Fruit fly (Drosophila melanogaster) whole organism, embryonic: ENCODE measurements around the gene mrva.

Source experiments
- Adf1 ChIP-seq: fragments of 200-800 bp; sonication (Bioruptor generic); IDR thresholded peaks from 2 replicates; pipeline ENCODE4 v1.3.6; 2022; ENCODE audit warnings: missing biosample characterization, missing genetic modification characterization
- CG10654 ChIP-seq: fragments of 200-800 bp; sonication (Bioruptor generic); optimal IDR thresholded peaks from 2 replicates; lab custom pipeline; 2016; ENCODE audit warnings: missing biosample characterization, missing genetic modification characterization
- CG11085 ChIP-seq: fragments of 200-800 bp; sonication (Bioruptor generic); IDR thresholded peaks from 2 replicates; pipeline ENCODE4 v1.3.6; 2022; ENCODE audit warnings: missing biosample characterization, missing genetic modification characterization
- CG11504 ChIP-seq: fragments of 200-800 bp; sonication (Bioruptor generic); optimal IDR thresholded peaks from 3 replicates; lab custom pipeline; 2019; ENCODE audit warnings: missing biosample characterization, mild to moderate bottlenecking, missing genetic modification characterization, moderate library complexity
- CG1233 ChIP-seq: fragments of 200-800 bp; sonication (Bioruptor generic); optimal IDR thresholded peaks from 4 replicates; lab custom pipeline; 2018; ENCODE audit warnings: missing biosample characterization, mild to moderate bottlenecking, missing genetic modification characterization
- CG1529 ChIP-seq: fragments of 200-800 bp; sonication (Bioruptor generic); optimal IDR thresholded peaks from 3 replicates; lab custom pipeline; 2018; ENCODE audit warnings: missing biosample characterization, missing genetic modification characterization
- CG16779 ChIP-seq: fragments of 200-800 bp; sonication (Bioruptor generic); IDR thresholded peaks from 2 replicates; pipeline ENCODE4 v1.3.6; 2022; ENCODE audit warnings: missing biosample characterization, missing genetic modification characterization
- CG16863 ChIP-seq: fragments of 200-800 bp; sonication (Bioruptor generic); optimal IDR thresholded peaks from 3 replicates; lab custom pipeline; 2016; ENCODE audit warnings: missing biosample characterization, missing genetic modification characterization
- CG18599 ChIP-seq: fragments of 200-800 bp; sonication (Bioruptor generic); optimal IDR thresholded peaks from 3 replicates; lab custom pipeline; 2017; ENCODE audit warnings: missing biosample characterization, missing genetic modification characterization, mild to moderate bottlenecking, moderate library complexity, missing genetic modification reagents
- CG31224 ChIP-seq: fragments of 200-800 bp; sonication (Bioruptor generic); IDR thresholded peaks from 2 replicates; pipeline ENCODE4 v1.3.6; 2022; ENCODE audit warnings: missing biosample characterization, missing genetic modification characterization
- CG3163 ChIP-seq: fragments of 200-800 bp; sonication (Bioruptor generic); optimal IDR thresholded peaks from 3 replicates; lab custom pipeline; 2016; ENCODE audit warnings: missing biosample characterization, missing genetic modification characterization
- CG32772 ChIP-seq: fragments of 200-800 bp; sonication (Bioruptor generic); IDR thresholded peaks from 2 replicates; pipeline ENCODE4 v1.3.6; 2022; ENCODE audit warnings: missing biosample characterization, missing genetic modification characterization
- CG7839 ChIP-seq: fragments of 200-800 bp; sonication (Bioruptor generic); optimal IDR thresholded peaks from 3 replicates; lab custom pipeline; 2018; ENCODE audit warnings: missing biosample characterization, mild to moderate bottlenecking, missing genetic modification characterization, moderate library complexity
- CG9817 ChIP-seq: fragments of 200-800 bp; sonication (Bioruptor generic); optimal IDR thresholded peaks from 2 replicates; lab custom pipeline; 2018; ENCODE audit warnings: missing biosample characterization, mild to moderate bottlenecking, missing genetic modification characterization, moderate library complexity
- CkIIα-i1 ChIP-seq: fragments of 200-800 bp; sonication (Bioruptor generic); IDR thresholded peaks from 2 replicates; pipeline ENCODE4 v1.3.6; 2022; ENCODE audit warnings: missing biosample characterization, missing genetic modification characterization
- CoRest ChIP-seq: fragments of 200-800 bp; sonication (Bioruptor generic); optimal IDR thresholded peaks from 3 replicates; lab custom pipeline; 2018; ENCODE audit warnings: missing biosample characterization, mild to moderate bottlenecking, missing genetic modification characterization, moderate library complexity
- Deaf1 ChIP-seq: fragments of 200-800 bp; optimal IDR thresholded peaks from 3 replicates; lab custom pipeline; 2019; ENCODE audit warnings: missing biosample characterization, mild to moderate bottlenecking, missing genetic modification characterization, moderate library complexity
- Drgx ChIP-seq: fragments of 200-800 bp; sonication (Bioruptor generic); IDR thresholded peaks from 2 replicates; pipeline ENCODE4 v1.3.6; 2022; ENCODE audit warnings: missing biosample characterization, missing genetic modification characterization
- Ets65A ChIP-seq: fragments of 200-800 bp; sonication (Bioruptor generic); peaks from one replicate; lab custom pipeline; 2016; ENCODE audit warnings: missing biosample characterization, missing genetic modification characterization
- Fer2 ChIP-seq: fragments of 200-800 bp; sonication (Bioruptor generic); optimal IDR thresholded peaks from 2 replicates; lab custom pipeline; 2018; ENCODE audit warnings: missing biosample characterization, mild to moderate bottlenecking, missing genetic modification characterization, moderate library complexity
- GATAe ChIP-seq: fragments of 200-800 bp; sonication (Bioruptor generic); conservative IDR thresholded peaks from 2 replicates; pipeline ENCODE4 v1.3.6; 2022; ENCODE audit warnings: missing biosample characterization, missing genetic modification characterization
- Jarid2 ChIP-seq: fragments of 200-800 bp; sonication (Bioruptor generic); optimal IDR thresholded peaks from 3 replicates; lab custom pipeline; 2017; ENCODE audit warnings: mild to moderate bottlenecking, missing biosample characterization, missing genetic modification reagents, missing genetic modification characterization
- Rfx ChIP-seq: fragments of 200-800 bp; sonication (Bioruptor generic); IDR thresholded peaks from 2 replicates; pipeline ENCODE4 v1.3.6; 2022; ENCODE audit warnings: missing biosample characterization, missing genetic modification characterization
- Trl ChIP-seq, 3 experiments: fragments of >200 bp in 2 of 3; fragments of 200-800 bp in 1 of 3; sonication (Bioruptor generic) in 1 of 3; optimal IDR thresholded peaks; 2 replicates in 1 of 3; 3 replicates in 2 of 3; lab custom pipeline; 2016 to 2017; ENCODE audit warnings: missing biosample characterization in 1 of 3, missing genetic modification characterization in 1 of 3
- abd-A ChIP-seq: fragments of 200-800 bp; sonication (Bioruptor generic); optimal IDR thresholded peaks from 3 replicates; lab custom pipeline; 2019; ENCODE audit warnings: missing biosample characterization, mild to moderate bottlenecking, missing genetic modification characterization, moderate library complexity
- cg ChIP-seq: fragments of 200-800 bp; sonication (Bioruptor generic); optimal IDR thresholded peaks from 3 replicates; lab custom pipeline; 2019; ENCODE audit warnings: missing biosample characterization, mild to moderate bottlenecking, missing genetic modification characterization, moderate library complexity
- crp ChIP-seq, 2 experiments: fragments of 200-800 bp; sonication (Bioruptor generic); optimal IDR thresholded peaks; 2 replicates in 1 of 2; 3 replicates in 1 of 2; lab custom pipeline; 2017; ENCODE audit warnings: missing biosample characterization in 2 of 2, missing genetic modification characterization in 2 of 2, mild to moderate bottlenecking in 1 of 2, moderate library complexity in 1 of 2
- dmrt99B ChIP-seq: fragments of 200-800 bp; sonication (Bioruptor generic); optimal IDR thresholded peaks from 2 replicates; lab custom pipeline; 2018; ENCODE audit warnings: missing biosample characterization, mild to moderate bottlenecking, missing genetic modification characterization, moderate library complexity
- dpn ChIP-seq, 2 experiments: fragments of 200-800 bp; sonication (Bioruptor generic); optimal IDR thresholded peaks; 3 replicates each; lab custom pipeline; 2016; ENCODE audit warnings: missing biosample characterization in 2 of 2, missing genetic modification characterization in 2 of 2
- esg ChIP-seq: fragments of 200-800 bp; sonication (Bioruptor generic); conservative IDR thresholded peaks from 2 replicates; pipeline ENCODE4 v1.3.6; 2022; ENCODE audit warnings: missing biosample characterization, missing genetic modification characterization
- gem ChIP-seq: fragments of 200-800 bp; sonication (Bioruptor generic); optimal IDR thresholded peaks from 2 replicates; lab custom pipeline; 2019; ENCODE audit warnings: missing biosample characterization, mild to moderate bottlenecking, missing genetic modification characterization, moderate library complexity
- inv ChIP-seq: fragments of 200-800 bp; sonication (Bioruptor generic); IDR thresholded peaks from 2 replicates; pipeline ENCODE4 v1.3.6; 2022; ENCODE audit warnings: missing biosample characterization, missing genetic modification characterization; ENCODE audit not compliant: partially characterized antibody
- lmd ChIP-seq: fragments of 200-800 bp; sonication (Bioruptor generic); IDR thresholded peaks from 2 replicates; pipeline ENCODE4 v1.3.6; 2022; ENCODE audit warnings: missing biosample characterization, missing genetic modification characterization
- onecut ChIP-seq: fragments of 200-800 bp; sonication (Bioruptor generic); IDR thresholded peaks from 2 replicates; pipeline ENCODE4 v1.3.6; 2022; ENCODE audit warnings: missing biosample characterization, missing genetic modification characterization
- otp ChIP-seq: fragments of 200-800 bp; sonication (Bioruptor generic); IDR thresholded peaks from 3 replicates; pipeline ENCODE4, ENCODE4 v1.3.6; 2022; ENCODE audit warnings: missing biosample characterization, missing genetic modification characterization
- psq ChIP-seq: fragments of 200-800 bp; sonication (Bioruptor generic); optimal IDR thresholded peaks from 2 replicates; lab custom pipeline; 2017; ENCODE audit warnings: missing biosample characterization, missing genetic modification characterization
- row ChIP-seq: fragments of 200-800 bp; sonication (Bioruptor generic); IDR thresholded peaks from 3 replicates; pipeline ENCODE4 v1.3.6; 2022; ENCODE audit warnings: missing biosample characterization, missing genetic modification characterization
- scrt ChIP-seq: fragments of 200-800 bp; sonication (Bioruptor generic); optimal IDR thresholded peaks from 2 replicates; lab custom pipeline; 2018; ENCODE audit warnings: missing biosample characterization, mild to moderate bottlenecking, missing genetic modification characterization, moderate library complexity
- sens ChIP-seq: fragments of 200-800 bp; sonication (Bioruptor generic); peaks from one replicate; lab custom pipeline; 2016; ENCODE audit warnings: missing biosample characterization, missing genetic modification characterization
- tgo ChIP-seq: fragments of 200-800 bp; sonication (Bioruptor generic); IDR thresholded peaks from 3 replicates; pipeline ENCODE4 v1.3.6; 2022; ENCODE audit warnings: missing biosample characterization, missing genetic modification characterization
- zen2 ChIP-seq: fragments of 200-800 bp; sonication (Bioruptor generic); IDR thresholded peaks from 3 replicates; pipeline ENCODE4 v1.3.6; 2022; ENCODE audit warnings: missing biosample characterization, missing genetic modification characterization; ENCODE audit not compliant: partially characterized antibody

The mrva gene

DNA sequence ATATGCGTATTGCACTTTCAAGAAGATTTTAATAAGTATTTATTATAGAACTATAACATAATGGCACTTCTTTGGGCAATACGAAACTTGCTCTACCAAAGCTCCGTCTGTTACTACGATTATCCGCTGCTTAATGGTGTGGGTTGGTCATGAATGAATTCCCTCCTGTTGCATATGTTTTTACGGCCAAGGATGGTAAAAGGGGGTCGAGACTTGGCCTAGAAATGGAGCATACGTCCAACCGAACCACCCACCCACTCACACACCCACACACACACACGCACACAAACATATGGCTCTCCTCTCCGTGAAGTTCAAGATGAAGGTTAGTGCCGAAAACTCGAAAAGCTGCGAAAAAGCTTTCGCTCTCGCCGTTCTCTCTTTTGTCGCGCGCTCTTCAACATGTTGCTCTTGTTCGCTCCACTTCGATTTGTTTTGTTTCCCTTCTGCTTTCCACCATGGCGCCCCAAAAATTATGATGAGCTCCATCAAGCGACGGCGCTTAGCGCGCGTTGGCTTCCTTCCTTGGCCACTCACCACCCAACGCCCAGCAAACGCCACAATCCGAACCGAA is 15.0 kb downstream of the mrva start:
- TF ChIP-seq scrt: peak; percentile 91
- no peak for TF ChIP-seq CG1233 (GFP tag; lab: Kevin White, UChicago)
- TF ChIP-seq CG3163 (GFP tag; lab: Kevin White, UChicago): peak; percentile 17
- TF ChIP-seq Trl (optimal IDR thresholded peaks at IDR 0.05; lab: Kevin White, UChicago): peak; percentile 41 to 77
- TF ChIP-seq Trl (GFP tag; optimal IDR thresholded peaks at IDR 0.05; lab: Kevin White, UChicago): no peak
- TF ChIP-seq psq (GFP tag; lab: Kevin White, UChicago): no peak
- TF ChIP-seq Rfx (GFP tag; lab: Robert Waterston, UW): 0 out of 2 replicates have a peak, but pooled peaks have one; percentile 12
- TF ChIP-seq cg (GFP tag; lab: Kevin White, UChicago): peak; percentile 4
- peak; percentile 6 for TF ChIP-seq Ets65A (GFP tag; lab: Kevin White, UChicago)

DNA sequence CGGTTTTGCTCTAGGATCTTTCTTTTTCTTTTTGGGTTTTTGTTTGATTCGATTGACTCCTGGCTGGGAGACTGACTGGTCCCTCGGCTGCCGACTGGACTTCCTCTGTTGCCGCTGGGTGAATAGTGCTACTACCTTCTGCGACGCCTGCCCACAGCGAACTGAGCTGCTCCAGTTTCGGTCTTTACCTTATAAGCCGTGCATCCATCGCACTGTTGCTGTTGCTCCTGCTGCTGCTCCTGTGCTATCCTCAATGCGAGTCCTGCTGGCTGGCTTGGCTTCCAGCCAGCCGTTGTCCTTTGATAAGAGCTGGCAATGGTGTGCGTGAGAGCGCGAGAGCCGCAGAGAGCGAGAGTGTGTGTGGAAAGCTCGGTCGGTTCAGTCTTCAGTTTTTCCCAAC is 15.9 kb downstream of the mrva start, which contains the start of gene unc-13-4A:
unc-13-4A (minus strand) TSS at position 143 of the 400 bp plus-strand sequence.
- peak; percentile 15; the same call in 1 of the 2 replicates for TF ChIP-seq Adf1 (GFP tag; lab: Robert Waterston, UW)
- no peak for TF ChIP-seq CG1529 (GFP tag; lab: Kevin White, UChicago)
- TF ChIP-seq scrt: peak; percentile 71
- TF ChIP-seq Trl (optimal IDR thresholded peaks at IDR 0.05; lab: Kevin White, UChicago): peak; percentile 38 to 58
- TF ChIP-seq Trl (GFP tag; optimal IDR thresholded peaks at IDR 0.05; lab: Kevin White, UChicago): no peak
- no peak for TF ChIP-seq CoRest (tag; lab: Kevin White, UChicago)
- TF ChIP-seq CG10654: no peak
- TF ChIP-seq zen2 (GFP tag; lab: Robert Waterston, UW): 0 out of 3 replicates have a peak, but pooled peaks have one; percentile 6
- TF ChIP-seq Ets65A (GFP tag; lab: Kevin White, UChicago): no peak
- peak; percentile 53; the same call in 1 of the 2 replicates for TF ChIP-seq CG16779 (GFP tag; lab: Robert Waterston, UW)
- peak; percentile 15 for TF ChIP-seq abd-A (tag; lab: Kevin White, UChicago)
- peak; percentile 3 for TF ChIP-seq Jarid2
- 0 out of 3 replicates have a peak, but pooled peaks have one; percentile 21 for TF ChIP-seq otp
- TF ChIP-seq onecut (GFP tag; lab: Robert Waterston, UW): no peak
- TF ChIP-seq Deaf1 (tag; lab: Kevin White, UChicago): peak; percentile 10

- TF ChIP-seq CG32772 (GFP tag; lab: Robert Waterston, UW) (no peak), sens (GFP tag; lab: Kevin White, UChicago) (peak; percentile 65), CG9817 (tag; lab: Kevin White, UChicago) (no peak), CG7839 (tag; lab: Kevin White, UChicago) (peak; percentile 1), row (GFP tag; lab: Robert Waterston, UW) (peak; percentile 22; the same call in 1 of the 3 replicates), inv (GFP tag; lab: Robert Waterston, UW) (no peak), dpn (GFP tag; optimal IDR thresholded peaks at IDR 0.05; lab: Kevin White, UChicago) (no peak), CG18599 (GFP tag; lab: Kevin White, UChicago) (peak; percentile 14), CG31224 (GFP tag; lab: Robert Waterston, UW) (no peak), Fer2 (tag; lab: Kevin White, UChicago) (no peak), esg (GFP tag; lab: Robert Waterston, UW) (no peak), crp (GFP tag; optimal IDR thresholded peaks at IDR 0.05; lab: Kevin White, UChicago) (no peak), CkIIα-i1 (GFP tag; lab: Robert Waterston, UW) (no peak), Trl (optimal IDR thresholded peaks at IDR 0.05; lab: Kevin White, UChicago) (no peak), Trl (GFP tag; optimal IDR thresholded peaks at IDR 0.05; lab: Kevin White, UChicago) (no peak), Ets65A (GFP tag; lab: Kevin White, UChicago) (peak; percentile 90)
Measured at dm6 chr3L:7300660-7301059, 28.0 kb downstream of the mrva start.

- TF ChIP-seq gem (tag; lab: Kevin White, UChicago) (peak; percentile 14), tgo (peak; percentile 16; the same call in 1 of the 3 replicates), GATAe (no peak), Drgx (GFP tag; lab: Robert Waterston, UW) (peak; percentile 32; the same call in 1 of the 2 replicates), CG11085 (GFP tag; lab: Robert Waterston, UW) (no peak), sens (GFP tag; lab: Kevin White, UChicago) (peak; percentile 74), CG16863 (GFP tag; lab: Kevin White, UChicago) (no peak), CG11504 (peak; percentile 7), lmd (GFP tag; lab: Robert Waterston, UW) (peak; percentile 26; the same call in 1 of the 2 replicates), dmrt99B (tag; lab: Kevin White, UChicago) (peak; percentile 20)
- TF ChIP-seq, all 482 proteins: peak for 7
Measured at dm6 chr3L:7283541-7283940, 45.1 kb downstream of the mrva start.
